Worm (Caenorhabditis elegans): ENCODE measurements around the gene acbp-8.

Gene acbp-8

DNA sequence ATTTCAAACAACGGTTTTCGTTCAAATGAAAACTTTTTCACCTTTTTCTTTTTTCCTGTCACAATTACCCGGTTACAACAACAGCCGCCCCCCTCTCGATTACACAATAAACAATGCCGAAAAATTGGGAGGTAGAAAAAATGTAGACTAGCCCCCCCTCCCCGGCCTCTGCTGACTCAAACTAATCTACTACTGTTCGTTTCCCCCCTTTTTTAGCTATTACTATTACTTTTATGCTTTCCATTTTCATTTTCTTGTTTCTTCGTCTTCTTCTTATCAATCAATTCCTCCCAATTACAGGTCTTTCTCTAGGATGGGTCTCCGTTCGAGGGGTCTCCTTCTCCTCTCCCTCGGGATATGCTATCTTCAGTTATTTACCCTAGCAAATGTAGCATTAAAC is 29.0 kb downstream of the acbp-8 start, which contains the start of gene let-805:
Gene let-805, plus strand, starts transcription at position 301 of the 400 bp plus-strand sequence.
- TF ChIP-seq ttx-3 (tag; optimal IDR thresholded peaks at IDR 0.05) (no peak), K09A11.1 (tag; optimal IDR thresholded peaks at IDR 0.05; ENCODE audit: insufficient read depth) (no peak), odd-2 (tag; optimal IDR thresholded peaks at IDR 0.05) (no peak), hlh-8 (tag; optimal IDR thresholded peaks at IDR 0.05) (no peak), unc-3 (GFP tag; conservative IDR thresholded peaks at IDR 0.05) (no peak), unc-3 (tag; optimal IDR thresholded peaks at IDR 0.05) (no peak), elt-4 (tag; optimal IDR thresholded peaks at IDR 0.05) (no peak), ceh-2 (tag; optimal IDR thresholded peaks at IDR 0.05) (no peak), che-1 (tag; optimal IDR thresholded peaks at IDR 0.05) (no peak), fax-1 (tag; optimal IDR thresholded peaks at IDR 0.05) (no peak), ref-2 (tag; optimal IDR thresholded peaks at IDR 0.05) (no peak), madf-2 (tag; optimal IDR thresholded peaks at IDR 0.05) (no peak), sox-4 (tag; optimal IDR thresholded peaks at IDR 0.05) (no peak), rnt-1 (tag; optimal IDR thresholded peaks at IDR 0.05) (no peak), ceh-48 (tag; optimal IDR thresholded peaks at IDR 0.05) (no peak), ceh-34 (tag; optimal IDR thresholded peaks at IDR 0.05) (no peak), ceh-22 (tag; optimal IDR thresholded peaks at IDR 0.05) (no peak), elt-2 (tag; optimal IDR thresholded peaks at IDR 0.05) (no peak), nhr-11 (tag; optimal IDR thresholded peaks at IDR 0.05) (no peak)

DNA sequence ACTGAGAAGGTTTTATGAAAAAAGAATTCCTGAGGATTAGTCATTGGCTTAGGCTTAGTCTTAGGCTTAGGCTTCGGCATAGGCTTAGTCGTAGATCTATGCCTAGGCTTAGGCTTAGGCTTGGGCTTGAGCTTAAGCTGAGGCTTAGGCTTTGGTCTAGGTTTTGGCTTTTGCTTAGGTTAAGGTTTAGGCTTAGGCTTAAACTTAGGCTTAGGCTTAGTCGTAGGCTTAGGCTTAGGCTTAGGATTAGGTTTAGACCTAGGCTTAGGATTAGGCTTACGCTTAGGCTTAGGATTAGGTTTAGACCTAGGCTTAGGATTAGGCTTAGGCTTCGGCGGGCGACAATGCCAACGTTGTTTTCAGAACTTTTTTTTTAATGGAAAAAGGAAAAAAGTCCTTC is 46.6 kb downstream of the acbp-8 start:
- no peak for TF ChIP-seq sox-4 (tag; optimal IDR thresholded peaks at IDR 0.05)
- no peak for TF ChIP-seq odd-2 (tag; optimal IDR thresholded peaks at IDR 0.05)
- no peak for TF ChIP-seq fkh-6 (tag; optimal IDR thresholded peaks at IDR 0.05)
- no peak for TF ChIP-seq ceh-22 (tag; optimal IDR thresholded peaks at IDR 0.05)
- TF ChIP-seq dve-1 (tag; optimal IDR thresholded peaks at IDR 0.05) = peak; percentile 81

DNA sequence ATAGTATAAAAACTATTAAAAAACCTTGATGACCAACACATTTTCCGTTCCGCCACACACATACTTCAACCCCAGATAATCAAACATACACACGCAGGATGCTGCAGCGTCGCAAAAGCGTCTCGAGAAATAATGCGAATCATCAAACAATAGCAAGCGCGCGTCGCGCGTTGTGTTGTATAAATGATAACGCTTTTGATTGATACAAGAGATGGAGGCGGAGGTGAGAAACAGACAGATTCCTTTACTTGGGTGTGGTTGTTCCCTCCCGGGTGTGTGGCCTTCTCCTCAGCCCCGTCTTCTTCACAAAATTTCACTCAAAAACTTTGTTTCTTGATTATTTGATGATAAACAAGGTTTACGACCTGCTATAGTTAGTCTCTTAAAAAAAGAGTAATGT is 47.3 kb downstream of the acbp-8 start:
- TF ChIP-seq npax-4 (tag; optimal IDR thresholded peaks at IDR 0.05) (no peak), dve-1 (tag; optimal IDR thresholded peaks at IDR 0.05) (peak; percentile 3)

DNA sequence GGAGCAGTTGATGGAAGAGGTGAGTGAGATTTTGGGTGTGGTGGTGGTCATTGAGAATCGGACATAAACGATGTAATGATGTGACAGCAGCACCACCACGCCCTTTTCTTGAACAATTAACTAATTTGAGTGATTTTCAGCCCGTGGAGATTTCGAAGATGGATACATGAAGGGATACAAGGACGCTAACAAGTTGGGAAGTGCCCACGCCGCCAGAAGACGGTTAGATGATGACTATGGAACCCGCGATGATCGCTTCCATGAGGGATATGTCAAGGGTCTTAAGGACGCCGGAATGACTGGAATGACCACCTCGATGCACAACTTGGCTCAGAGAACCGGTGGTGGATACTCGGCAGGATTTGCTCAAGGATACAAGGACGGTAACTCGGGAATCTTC is 49.2 kb downstream of the acbp-8 start:
- TF ChIP-seq mec-3 (tag; optimal IDR thresholded peaks at IDR 0.05; ENCODE audit: borderline replicate concordance) (no peak), pha-2 (tag; optimal IDR thresholded peaks at IDR 0.05) (no peak), fkh-10 (GFP tag; optimal IDR thresholded peaks at IDR 0.05) (no peak), fax-1 (tag; optimal IDR thresholded peaks at IDR 0.05) (no peak), pag-3 (tag; optimal IDR thresholded peaks at IDR 0.05; ENCODE audit: borderline replicate concordance) (no peak), Y22D7AL.16 (tag; optimal IDR thresholded peaks at IDR 0.05) (no peak), odd-2 (tag; optimal IDR thresholded peaks at IDR 0.05) (no peak), syd-9 (tag; optimal IDR thresholded peaks at IDR 0.05) (no peak), sox-4 (tag; optimal IDR thresholded peaks at IDR 0.05) (no peak), ceh-18 (tag; optimal IDR thresholded peaks at IDR 0.05) (no peak), ttx-3 (tag; optimal IDR thresholded peaks at IDR 0.05) (no peak), C38D4.7 (GFP tag; optimal IDR thresholded peaks at IDR 0.05) (no peak), ceh-19 (GFP tag; optimal IDR thresholded peaks at IDR 0.05) (no peak), ets-4 (tag; optimal IDR thresholded peaks at IDR 0.05) (no peak), ama-1 (optimal IDR thresholded peaks at IDR 0.05) (no peak), ceh-9 (tag; optimal IDR thresholded peaks at IDR 0.05) (no peak), unc-42 (tag; optimal IDR thresholded peaks at IDR 0.05) (no peak), nfya-1 (tag; optimal IDR thresholded peaks at IDR 0.05) (no peak), sox-2 (GFP tag; IDR thresholded peaks at IDR 0.05) (no peak), unc-86 (tag; optimal IDR thresholded peaks at IDR 0.05) (no peak)
